Worm (Caenorhabditis elegans) whole organism, L2 larva: ENCODE data around the gene R02E12.4.

Source experiments
- C34F6.9 ChIP-seq: fragments of 150-350 bp; optimal IDR thresholded peaks from 2 replicates; lab custom pipeline; 2014; ENCODE audit warnings: missing biosample characterization, missing genetic modification characterization
- F13H6.1 ChIP-seq: sonication (generic microtip); optimal IDR thresholded peaks from 2 replicates; lab custom pipeline; 2016; ENCODE audit warnings: missing genetic modification characterization, missing compliant biosample characterization
- R02D3.7 ChIP-seq: fragments of 150-350 bp; optimal IDR thresholded peaks from 2 replicates; lab custom pipeline; 2014; ENCODE audit warnings: missing biosample characterization, missing genetic modification characterization
- Y55F3AM.14 ChIP-seq: fragments of 200-800 bp; sonication (Bioruptor generic); optimal IDR thresholded peaks from 2 replicates; lab custom pipeline; 2018; ENCODE audit warnings: mild to moderate bottlenecking, missing genetic modification characterization, missing compliant biosample characterization
- alr-1 ChIP-seq: fragments of 150-350 bp; optimal IDR thresholded peaks from 2 replicates; lab custom pipeline; 2014; ENCODE audit warnings: missing biosample characterization, missing genetic modification characterization
- ama-1 ChIP-seq: fragments of 150-350 bp; optimal IDR thresholded peaks from 2 replicates; lab custom pipeline; 2018; ENCODE audit warnings: inconsistent platforms
- ceh-82 ChIP-seq: fragments of 150-350 bp; optimal IDR thresholded peaks from 2 replicates; lab custom pipeline; 2014; ENCODE audit warnings: missing biosample characterization, missing genetic modification characterization
- crh-2 ChIP-seq: sonication (generic microtip); optimal IDR thresholded peaks from 2 replicates; lab custom pipeline; 2017; ENCODE audit warnings: missing biosample characterization, missing genetic modification characterization
- egl-27 ChIP-seq: sonication (generic microtip); optimal IDR thresholded peaks from 3 replicates; lab custom pipeline; 2017; ENCODE audit warnings: missing biosample characterization, missing genetic modification reagents, missing genetic modification characterization
- elt-1 ChIP-seq: fragments of 150-350 bp; optimal IDR thresholded peaks from 2 replicates; lab custom pipeline; 2014; ENCODE audit warnings: missing biosample characterization, missing genetic modification characterization
- fos-1 ChIP-seq: fragments of 150-350 bp; optimal IDR thresholded peaks from 2 replicates; lab custom pipeline; 2014; ENCODE audit warnings: missing biosample characterization, missing genetic modification characterization
- gmeb-1 ChIP-seq: fragments of 150-350 bp; optimal IDR thresholded peaks from 2 replicates; lab custom pipeline; 2014; ENCODE audit warnings: missing biosample characterization, missing genetic modification characterization
- lin-11 ChIP-seq: fragments of 150-350 bp; sonication (generic microtip); optimal IDR thresholded peaks from 2 replicates; lab custom pipeline; 2014; ENCODE audit warnings: missing biosample characterization, missing genetic modification characterization, inconsistent platforms, mixed read lengths
- lin-13 ChIP-seq: fragments of 150-350 bp; optimal IDR thresholded peaks from 2 replicates; lab custom pipeline; 2014; ENCODE audit warnings: missing biosample characterization, missing genetic modification reagents, missing genetic modification characterization
- lin-39 ChIP-seq: fragments of 150-350 bp; optimal IDR thresholded peaks from 2 replicates; lab custom pipeline; 2014; ENCODE audit warnings: missing biosample characterization, missing genetic modification reagents, missing genetic modification characterization
- lsy-2 ChIP-seq, 2 experiments: fragments of 150-350 bp in 1 of 2; sonication (generic microtip) in 1 of 2; optimal IDR thresholded peaks; 2 replicates each; lab custom pipeline; 2014 to 2017; ENCODE audit warnings: missing biosample characterization in 2 of 2, missing genetic modification characterization in 2 of 2
- mab-5 ChIP-seq: fragments of 150-350 bp; optimal IDR thresholded peaks from 2 replicates; lab custom pipeline; 2014; ENCODE audit warnings: missing biosample characterization, missing genetic modification characterization
- mbf-1 ChIP-seq: sonication (generic microtip); optimal IDR thresholded peaks from 2 replicates; lab custom pipeline; 2017; ENCODE audit warnings: missing biosample characterization, missing genetic modification characterization
- nhr-129 ChIP-seq: fragments of 150-350 bp; optimal IDR thresholded peaks from 2 replicates; lab custom pipeline; 2014; ENCODE audit warnings: missing biosample characterization, missing genetic modification characterization
- nhr-21 ChIP-seq: fragments of 150-350 bp; optimal IDR thresholded peaks from 2 replicates; lab custom pipeline; 2014; ENCODE audit warnings: missing biosample characterization, missing genetic modification characterization
- nhr-23 ChIP-seq: fragments of 150-350 bp; optimal IDR thresholded peaks from 2 replicates; lab custom pipeline; 2014; ENCODE audit warnings: missing biosample characterization, missing genetic modification reagents, missing genetic modification characterization
- nhr-25 ChIP-seq: fragments of 150-350 bp; sonication (generic microtip); optimal IDR thresholded peaks from 3 replicates; lab custom pipeline; 2014; ENCODE audit warnings: missing biosample characterization, missing genetic modification characterization
- nhr-77 ChIP-seq: fragments of 150-350 bp; optimal IDR thresholded peaks from 2 replicates; lab custom pipeline; 2014; ENCODE audit warnings: missing biosample characterization, missing genetic modification characterization
- peb-1 ChIP-seq: fragments of 150-350 bp; optimal IDR thresholded peaks from 2 replicates; lab custom pipeline; 2014; ENCODE audit warnings: missing biosample characterization, missing genetic modification characterization
- sem-4 ChIP-seq: fragments of 150-350 bp; optimal IDR thresholded peaks from 2 replicates; lab custom pipeline; 2014; ENCODE audit warnings: missing biosample characterization, missing genetic modification reagents, missing genetic modification characterization
- skn-1 ChIP-seq: sonication (generic microtip); optimal IDR thresholded peaks from 2 replicates; lab custom pipeline; 2017; ENCODE audit warnings: missing biosample characterization, missing genetic modification characterization
- sma-3 ChIP-seq: sonication (generic microtip); optimal IDR thresholded peaks from 2 replicates; lab custom pipeline; 2016; ENCODE audit warnings: missing genetic modification reagents, missing genetic modification characterization, missing compliant biosample characterization
- sma-9 ChIP-seq, 2 experiments: fragments of 150-350 bp in 1 of 2; sonication (generic microtip) in 1 of 2; optimal IDR thresholded peaks; 2 replicates each; lab custom pipeline; 2014 to 2016; ENCODE audit warnings: missing genetic modification characterization in 2 of 2, mild to moderate bottlenecking in 1 of 2, missing biosample characterization in 1 of 2, missing compliant biosample characterization in 1 of 2, missing genetic modification reagents in 1 of 2, moderate library complexity in 1 of 2
- unc-39 ChIP-seq: fragments of 150-350 bp; optimal IDR thresholded peaks from 2 replicates; lab custom pipeline; 2014; ENCODE audit warnings: missing biosample characterization, missing genetic modification characterization
- unc-55 ChIP-seq: fragments of 150-350 bp; sonication (generic microtip); optimal IDR thresholded peaks from 3 replicates; lab custom pipeline; 2014; ENCODE audit warnings: missing biosample characterization, missing genetic modification reagents, missing genetic modification characterization
- unc-62 ChIP-seq: fragments of 150-350 bp; optimal IDR thresholded peaks from 2 replicates; lab custom pipeline; 2014; ENCODE audit warnings: missing biosample characterization, missing genetic modification reagents, missing genetic modification characterization
- zag-1 ChIP-seq: fragments of 150-350 bp; optimal IDR thresholded peaks from 2 replicates; lab custom pipeline; 2014; ENCODE audit warnings: missing biosample characterization, missing genetic modification characterization
- ztf-1 ChIP-seq: fragments of 200-800 bp; sonication (Bioruptor generic); conservative IDR thresholded peaks from 2 replicates; pipeline ENCODE4 v1.3.6; 2022; ENCODE audit warnings: missing genetic modification characterization, missing compliant biosample characterization
- ztf-11 ChIP-seq: sonication (generic microtip); optimal IDR thresholded peaks from 2 replicates; lab custom pipeline; 2017; ENCODE audit warnings: missing biosample characterization, missing genetic modification characterization
- ztf-4 ChIP-seq: fragments of 150-350 bp; optimal IDR thresholded peaks from 2 replicates; lab custom pipeline; 2014; ENCODE audit warnings: missing biosample characterization, missing genetic modification characterization

Gene R02E12.4

DNA sequence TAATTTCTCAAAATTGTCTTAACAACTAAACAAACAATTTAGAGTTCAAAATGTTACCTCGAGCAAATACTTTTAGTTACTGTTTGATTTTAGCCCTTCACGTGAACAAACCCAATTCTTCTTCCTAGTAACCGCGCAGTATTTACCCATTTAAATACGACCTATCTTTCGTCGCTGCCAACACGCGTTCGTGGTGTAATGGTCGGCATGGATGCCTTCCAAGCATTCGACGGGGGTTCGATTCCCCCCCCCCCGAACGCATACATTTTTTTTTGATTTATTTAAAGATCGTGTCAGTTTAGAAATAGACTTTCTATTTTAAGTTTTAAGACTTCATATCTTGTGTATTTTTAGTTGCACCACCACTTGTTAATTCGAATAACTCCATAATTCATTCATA lies 10.7 kb upstream of the R02E12.4 start:
- peak; percentile 21 for TF ChIP-seq fos-1 (tag; lab: Kevin White, UChicago)
- no peak for TF ChIP-seq egl-27
- TF ChIP-seq, all 48 proteins: peak for 1

DNA sequence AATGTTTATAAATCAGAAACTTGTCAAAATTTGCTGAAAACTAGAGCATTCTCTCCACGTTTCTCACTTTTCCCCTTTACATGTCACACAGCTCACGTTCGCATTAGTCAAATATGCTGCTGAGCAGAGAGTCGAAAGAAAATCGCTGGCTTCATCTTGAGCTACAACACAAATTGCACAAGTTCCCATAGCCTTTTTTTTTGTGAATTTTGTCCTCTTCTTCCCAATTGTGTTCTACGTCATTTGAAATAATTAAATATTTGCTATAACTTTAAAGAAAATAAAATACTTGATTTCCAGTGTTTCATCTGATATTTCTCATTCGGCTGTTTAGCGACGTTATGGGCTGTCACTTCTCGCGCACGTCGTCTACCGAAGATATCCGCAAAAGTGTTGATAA lies 8.1 kb upstream of the R02E12.4 start, which contains the start of gene R02E12.5:
Gene R02E12.5 (plus strand): TSS at position 301 of the 400 bp plus-strand sequence.
- TF ChIP-seq skn-1 (tag; lab: Kevin White, UChicago), result no peak

DNA sequence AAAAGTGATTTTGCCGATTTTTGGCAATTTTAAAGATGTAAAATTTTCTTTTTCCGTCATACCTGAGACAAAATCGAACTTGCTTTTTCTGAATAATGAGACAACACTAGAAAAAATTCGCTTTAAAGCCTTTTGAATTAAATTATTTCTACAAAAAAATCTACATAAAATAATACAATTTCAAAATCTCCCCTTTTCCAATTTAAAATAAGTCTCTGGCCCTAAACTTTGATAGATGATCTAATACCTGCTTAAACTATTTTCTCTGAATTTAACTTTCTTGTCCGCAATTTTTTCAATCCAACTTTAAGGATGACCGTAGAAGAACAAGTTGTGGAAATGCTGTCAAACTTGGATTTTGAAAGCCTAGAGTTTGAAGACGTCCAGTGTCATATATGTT lies 1.9 kb upstream of the R02E12.4 start, which contains the start of gene R02E12.12:
Gene R02E12.12 (plus strand): TSS at position 301 of the 400 bp plus-strand sequence.
- no peak for TF ChIP-seq nhr-129

DNA sequence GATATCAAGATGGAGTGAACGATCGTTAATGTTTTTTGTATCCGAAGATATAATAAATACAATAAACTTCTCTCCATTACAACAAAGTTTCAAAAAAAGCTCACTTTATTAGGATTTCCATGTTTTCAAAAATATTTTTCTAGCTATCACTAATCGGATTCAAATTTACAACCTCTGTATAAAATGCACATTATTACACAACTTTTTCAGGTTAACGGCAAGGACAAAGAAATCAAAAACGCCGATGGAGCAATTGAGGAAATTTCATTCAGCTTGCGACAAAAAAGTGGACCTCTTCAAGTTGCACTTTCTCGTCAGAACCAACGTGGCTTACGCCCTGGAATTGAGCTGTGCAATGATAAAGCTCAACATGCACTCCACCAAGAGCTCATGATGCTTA lies 1.9 kb downstream of the R02E12.4 start:
- no peak for TF ChIP-seq unc-55

DNA sequence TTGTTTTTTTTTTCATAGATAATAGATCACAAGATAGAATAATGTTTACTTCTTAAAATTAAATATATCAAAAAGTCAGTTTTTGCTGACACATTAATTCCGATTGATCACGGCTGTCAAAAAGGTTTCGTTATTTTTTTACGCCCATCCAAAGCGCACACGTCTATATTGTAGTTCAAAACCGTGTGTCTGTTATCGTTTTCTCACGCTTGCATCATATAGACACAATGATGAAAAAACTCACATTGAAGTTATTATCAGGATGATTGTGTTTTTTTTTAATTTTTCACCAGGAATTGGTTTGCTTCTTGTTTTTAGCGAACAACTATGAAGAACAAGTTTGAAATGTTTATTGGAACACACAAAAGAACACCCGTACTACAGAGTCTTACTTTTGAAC lies 2.6 kb downstream of the R02E12.4 start:
- TF ChIP-seq sma-9 (GFP tag; optimal IDR thresholded peaks at IDR 0.05; lab: Kevin White, UChicago) (peak; percentile 76), sma-9 (tag; optimal IDR thresholded peaks at IDR 0.05; lab: Kevin White, UChicago) (no peak), C34F6.9 (no peak), ceh-82 (no peak), alr-1 (no peak), skn-1 (tag; lab: Kevin White, UChicago) (peak; percentile 66), sma-3 (GFP tag; lab: Kevin White, UChicago) (peak; percentile 71), mab-5 (tag; lab: Kevin White, UChicago) (no peak), F13H6.1 (peak; percentile 5), lsy-2 (tag; optimal IDR thresholded peaks at IDR 0.05; lab: Kevin White, UChicago) (peak in 1 of 2 experiments; percentile 34), nhr-25 (peak; percentile 73), nhr-21 (tag; lab: Kevin White, UChicago) (peak; percentile 27), nhr-77 (tag; lab: Kevin White, UChicago) (no peak), R02D3.7 (tag; lab: Kevin White, UChicago) (no peak), nhr-129 (peak; percentile 100), Y55F3AM.14 (GFP tag; lab: Kevin White, UChicago) (no peak), lin-13 (peak; percentile 41), ama-1 (no peak), lin-11 (tag; lab: Kevin White, UChicago) (no peak), peb-1 (tag; lab: Kevin White, UChicago) (no peak), gmeb-1 (peak; percentile 72), ztf-1 (GFP tag; lab: Robert Waterston, UW) (no peak), zag-1 (no peak), ztf-11 (tag; lab: Kevin White, UChicago) (no peak), sem-4 (tag; lab: Kevin White, UChicago) (no peak), unc-39 (no peak), crh-2 (tag; lab: Kevin White, UChicago) (peak; percentile 69), unc-62 (GFP tag; lab: Kevin White, UChicago) (no peak), fos-1 (tag; lab: Kevin White, UChicago) (peak; percentile 92), elt-1 (tag; lab: Kevin White, UChicago) (no peak), nhr-23 (no peak)
- TF ChIP-seq, all 48 proteins: peak for 12

DNA sequence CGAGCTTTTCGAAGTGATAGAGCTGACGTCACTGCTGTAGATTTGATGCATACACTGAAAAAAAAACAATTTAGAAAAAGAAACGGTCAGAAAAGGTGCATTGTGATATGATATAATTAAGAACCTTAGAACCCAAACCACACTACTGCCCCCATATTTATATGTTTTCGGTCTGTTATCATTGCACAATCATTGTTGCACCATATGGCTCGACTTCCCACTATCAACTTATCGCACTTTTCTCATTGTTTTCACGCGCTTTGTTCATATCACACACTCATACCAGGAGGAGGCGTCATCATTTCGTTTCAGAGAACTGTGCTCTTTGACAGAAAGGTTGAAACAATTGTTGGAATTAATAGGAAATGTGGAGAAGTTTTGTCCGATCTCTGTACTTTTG lies 3.8 kb downstream of the R02E12.4 start:
- no peak for TF ChIP-seq egl-27
- peak; percentile 51 for TF ChIP-seq gmeb-1
- no peak for TF ChIP-seq nhr-25
- TF ChIP-seq nhr-21 (tag; lab: Kevin White, UChicago), result no peak
- no peak for TF ChIP-seq mbf-1 (tag; lab: Kevin White, UChicago)
- no peak for TF ChIP-seq lin-39 (tag; lab: Kevin White, UChicago)
- TF ChIP-seq ama-1, result no peak
- TF ChIP-seq fos-1 (tag; lab: Kevin White, UChicago), result peak; percentile 98
- no peak for TF ChIP-seq ztf-1 (GFP tag; lab: Robert Waterston, UW)
- TF ChIP-seq F13H6.1, result peak; percentile 35
- TF ChIP-seq peb-1 (tag; lab: Kevin White, UChicago), result no peak
- TF ChIP-seq C34F6.9, result no peak
- no peak for TF ChIP-seq unc-55
- TF ChIP-seq crh-2 (tag; lab: Kevin White, UChicago), result peak; percentile 82
- peak; percentile 99 for TF ChIP-seq nhr-129
- peak; percentile 15 for TF ChIP-seq sma-3 (GFP tag; lab: Kevin White, UChicago)
- TF ChIP-seq skn-1 (tag; lab: Kevin White, UChicago), result peak; percentile 77
- peak; percentile 63 for TF ChIP-seq sma-9 (GFP tag; optimal IDR thresholded peaks at IDR 0.05; lab: Kevin White, UChicago)
- no peak for TF ChIP-seq sma-9 (tag; optimal IDR thresholded peaks at IDR 0.05; lab: Kevin White, UChicago)
- TF ChIP-seq ceh-82, result no peak
- TF ChIP-seq ztf-4 (tag; lab: Kevin White, UChicago), result no peak
